Fruit fly (Drosophila melanogaster): Measurements from ENCODE around the gene Tengl3.
A peak's percentile ranks its signal among the peaks of the same experiment; 100 is the strongest.

The Tengl3 gene

DNA sequence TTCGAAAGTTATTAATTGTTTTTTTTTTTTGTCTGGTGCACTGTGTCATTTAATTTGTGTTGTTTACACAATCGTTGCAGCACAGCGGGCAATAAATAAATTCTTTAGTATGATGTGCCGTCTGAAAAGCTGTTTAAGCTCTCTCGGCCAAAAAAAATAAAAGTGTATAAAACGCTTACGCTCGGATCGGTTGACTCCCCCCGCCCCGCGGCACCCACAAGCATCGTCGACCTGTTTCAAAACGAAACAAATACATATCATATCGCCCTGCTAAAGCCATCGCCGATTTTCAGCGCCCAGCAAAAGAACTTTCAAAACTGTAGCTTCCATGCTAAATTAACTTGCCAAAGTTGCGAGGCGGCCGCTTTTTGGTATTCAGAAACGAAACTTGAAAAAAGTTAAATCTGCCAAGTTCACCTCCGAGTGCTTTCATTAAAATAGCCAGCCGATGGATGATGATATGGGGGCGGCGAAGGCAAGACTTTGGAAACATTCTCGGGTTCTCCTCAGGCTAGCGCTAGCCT, 43.7 kb downstream of the Tengl3 start:
- TF ChIP-seq Dif (GFP tag; optimal IDR thresholded peaks at IDR 0.05; ENCODE audit: partially characterized antibody) (peak; percentile 67), foxo (GFP tag; optimal IDR thresholded peaks at IDR 0.05) (no peak), Rel (GFP tag; optimal IDR thresholded peaks at IDR 0.05) (no peak), Rel (tag; optimal IDR thresholded peaks at IDR 0.05) (peak; percentile 30), fru (GFP tag; optimal IDR thresholded peaks at IDR 0.05) (no peak), psq (GFP tag; optimal IDR thresholded peaks at IDR 0.05) (no peak), Mio (GFP tag; optimal IDR thresholded peaks at IDR 0.05) (no peak), woc (GFP tag; optimal IDR thresholded peaks at IDR 0.05) (no peak), sage (GFP tag; optimal IDR thresholded peaks at IDR 0.05) (peak; percentile 4), Hnf4 (GFP tag; optimal IDR thresholded peaks at IDR 0.05) (no peak), OdsH (GFP tag; optimal IDR thresholded peaks at IDR 0.05) (no peak), Vsx2 (GFP tag; optimal IDR thresholded peaks at IDR 0.05; ENCODE audit: partially characterized antibody) (peak; percentile 32), sv (GFP tag; optimal IDR thresholded peaks at IDR 0.05) (no peak), pan (optimal IDR thresholded peaks at IDR 0.05) (no peak), lola (GFP tag; optimal IDR thresholded peaks at IDR 0.05) (no peak), Abd-B (GFP tag; optimal IDR thresholded peaks at IDR 0.05) (no peak), h (GFP tag; optimal IDR thresholded peaks at IDR 0.05) (peak; percentile 2), usp (GFP tag; optimal IDR thresholded peaks at IDR 0.05) (no peak), CrebA (GFP tag; optimal IDR thresholded peaks at IDR 0.05; ENCODE audit: borderline replicate concordance) (no peak)

DNA sequence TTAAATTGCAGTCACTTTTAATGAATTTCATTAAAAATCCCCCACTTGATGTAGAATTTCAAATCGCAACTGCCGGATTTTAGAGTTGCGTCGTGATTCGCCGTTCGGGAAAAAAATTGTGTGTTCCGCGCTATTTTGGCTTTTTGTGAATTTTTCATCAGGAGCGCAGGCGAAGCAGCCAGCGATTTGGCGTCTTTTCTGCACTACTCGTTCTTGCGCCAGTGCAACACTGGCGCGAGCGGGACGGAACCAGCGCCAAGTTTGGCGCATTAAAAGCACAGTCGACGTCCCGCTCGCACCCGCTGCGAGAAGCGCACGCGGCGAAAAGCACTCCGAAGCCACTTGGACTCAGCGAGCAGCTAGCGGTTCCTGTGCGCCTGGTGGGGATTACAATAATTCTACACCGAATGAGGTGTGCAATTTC, 44.7 kb downstream of the Tengl3 start:
- TF ChIP-seq dl (GFP tag; optimal IDR thresholded peaks at IDR 0.05; ENCODE audit: insufficient read depth in 1 of 2, partially characterized antibody in 2 of 2) (peak; percentile 40 to 86), HLH106 (tag; optimal IDR thresholded peaks at IDR 0.05) (peak; percentile 55), rgr (GFP tag; optimal IDR thresholded peaks at IDR 0.05) (peak; percentile 44), Myc (optimal IDR thresholded peaks at IDR 0.05) (peak; percentile 44), Dif (GFP tag; optimal IDR thresholded peaks at IDR 0.05; ENCODE audit: partially characterized antibody) (peak; percentile 90), psq (GFP tag; optimal IDR thresholded peaks at IDR 0.05) (peak; percentile 13), Hr83 (GFP tag; optimal IDR thresholded peaks at IDR 0.05; ENCODE audit: poor library complexity, severe bottlenecking) (peak; percentile 55), brk (GFP tag; optimal IDR thresholded peaks at IDR 0.05) (no peak), N (GFP tag; optimal IDR thresholded peaks at IDR 0.05) (no peak), Rel (GFP tag; optimal IDR thresholded peaks at IDR 0.05) (no peak), Rel (tag; optimal IDR thresholded peaks at IDR 0.05) (peak; percentile 95), foxo (GFP tag; optimal IDR thresholded peaks at IDR 0.05) (peak; percentile 1 to 13), dmrt93B (GFP tag; optimal IDR thresholded peaks at IDR 0.05) (peak; percentile 18), ey (GFP tag; optimal IDR thresholded peaks at IDR 0.05) (no peak), br (GFP tag; optimal IDR thresholded peaks at IDR 0.05) (peak; percentile 9), h (GFP tag; optimal IDR thresholded peaks at IDR 0.05) (peak; percentile 83), CrebA (GFP tag; optimal IDR thresholded peaks at IDR 0.05; ENCODE audit: borderline replicate concordance) (peak; percentile 76), Sp1 (GFP tag; optimal IDR thresholded peaks at IDR 0.05) (peak; percentile 51), CG9705 (GFP tag; optimal IDR thresholded peaks at IDR 0.05) (peak; percentile 32), Hnf4 (GFP tag; optimal IDR thresholded peaks at IDR 0.05) (no peak), jim (GFP tag; optimal IDR thresholded peaks at IDR 0.05) (no peak), Vsx2 (GFP tag; optimal IDR thresholded peaks at IDR 0.05; ENCODE audit: partially characterized antibody) (peak; percentile 94), fru (GFP tag; optimal IDR thresholded peaks at IDR 0.05) (peak; percentile 23), OdsH (GFP tag; optimal IDR thresholded peaks at IDR 0.05) (peak; percentile 46)

DNA sequence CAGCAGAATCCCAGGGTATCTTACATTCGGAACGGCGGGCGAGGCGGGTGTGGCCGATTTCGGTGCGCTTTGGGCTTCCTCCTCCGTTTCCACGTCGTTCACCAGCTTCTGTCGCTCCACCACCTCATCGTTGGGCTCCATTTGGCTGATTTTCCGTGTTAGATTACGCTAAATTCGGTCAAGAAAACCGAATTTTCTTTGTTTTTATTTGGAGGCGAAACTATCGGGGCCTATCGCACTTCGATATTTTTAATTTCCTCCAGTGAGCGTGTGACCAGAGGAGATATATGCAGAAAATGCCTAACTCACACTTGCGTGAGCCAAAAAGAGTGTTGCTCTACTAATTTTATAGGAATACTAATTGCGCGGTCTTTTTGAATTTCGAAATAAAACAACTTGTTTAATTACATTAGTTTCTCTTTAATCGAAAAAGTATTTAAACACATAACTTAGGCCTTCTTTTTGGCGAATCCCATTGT, 45.9 kb downstream of the Tengl3 start, which contains the start of gene CG10874:
Gene CG10874 (minus strand): TSS at position 264 of the 479 bp plus-strand sequence.
- TF ChIP-seq woc (GFP tag; optimal IDR thresholded peaks at IDR 0.05) = no peak
- TF ChIP-seq tai (GFP tag; optimal IDR thresholded peaks at IDR 0.05) = no peak
- no peak for TF ChIP-seq foxo (GFP tag; optimal IDR thresholded peaks at IDR 0.05)
- TF ChIP-seq h (GFP tag; optimal IDR thresholded peaks at IDR 0.05) = no peak
- TF ChIP-seq Mio (GFP tag; optimal IDR thresholded peaks at IDR 0.05) = no peak
- TF ChIP-seq Myc (optimal IDR thresholded peaks at IDR 0.05) = no peak
- TF ChIP-seq dl (GFP tag; optimal IDR thresholded peaks at IDR 0.05; ENCODE audit: insufficient read depth in 1 of 2, partially characterized antibody in 2 of 2) = peak in 1 of 2 experiments; percentile 58
- no peak for TF ChIP-seq CG32264 (GFP tag; optimal IDR thresholded peaks at IDR 0.05)
- TF ChIP-seq Abd-B (GFP tag; optimal IDR thresholded peaks at IDR 0.05) = no peak
- peak; percentile 98 for TF ChIP-seq Vsx2 (GFP tag; optimal IDR thresholded peaks at IDR 0.05; ENCODE audit: partially characterized antibody)
- no peak for TF ChIP-seq brk (GFP tag; optimal IDR thresholded peaks at IDR 0.05)
- TF ChIP-seq Hnf4 (GFP tag; optimal IDR thresholded peaks at IDR 0.05) = no peak
- TF ChIP-seq sv (GFP tag; optimal IDR thresholded peaks at IDR 0.05) = no peak
- TF ChIP-seq ey (GFP tag; optimal IDR thresholded peaks at IDR 0.05) = no peak
- no peak for TF ChIP-seq GATAd (GFP tag; optimal IDR thresholded peaks at IDR 0.05)
- TF ChIP-seq rgr (GFP tag; optimal IDR thresholded peaks at IDR 0.05) = no peak
- TF ChIP-seq br (GFP tag; optimal IDR thresholded peaks at IDR 0.05) = no peak
- TF ChIP-seq Sp1 (GFP tag; optimal IDR thresholded peaks at IDR 0.05) = no peak
- TF ChIP-seq dmrt93B (GFP tag; optimal IDR thresholded peaks at IDR 0.05) = no peak
- TF ChIP-seq Dif (GFP tag; optimal IDR thresholded peaks at IDR 0.05; ENCODE audit: partially characterized antibody) = peak; percentile 89
- no peak for TF ChIP-seq Hr83 (GFP tag; optimal IDR thresholded peaks at IDR 0.05; ENCODE audit: poor library complexity, severe bottlenecking)
- no peak for TF ChIP-seq Dfd (GFP tag; optimal IDR thresholded peaks at IDR 0.05)
- TF ChIP-seq pan (optimal IDR thresholded peaks at IDR 0.05) = no peak
- TF ChIP-seq Hr78 (GFP tag; optimal IDR thresholded peaks at IDR 0.05) = no peak
- no peak for TF ChIP-seq Rel (GFP tag; optimal IDR thresholded peaks at IDR 0.05)
- TF ChIP-seq Rel (tag; optimal IDR thresholded peaks at IDR 0.05) = peak; percentile 30
- no peak for TF ChIP-seq dsf (GFP tag; optimal IDR thresholded peaks at IDR 0.05; ENCODE audit: borderline replicate concordance)
- no peak for TF ChIP-seq OdsH (GFP tag; optimal IDR thresholded peaks at IDR 0.05)
- no peak for TF ChIP-seq sage (GFP tag; optimal IDR thresholded peaks at IDR 0.05)
- TF ChIP-seq jim (GFP tag; optimal IDR thresholded peaks at IDR 0.05) = no peak
- no peak for TF ChIP-seq psq (GFP tag; optimal IDR thresholded peaks at IDR 0.05)

Measured in whole organism, wandering third instar larva.